Fruit fly (Drosophila melanogaster): ENCODE data around the gene Itgbn.
A peak's percentile ranks its signal among the peaks of the same experiment; 100 is the strongest.

Gene Itgbn

DNA sequence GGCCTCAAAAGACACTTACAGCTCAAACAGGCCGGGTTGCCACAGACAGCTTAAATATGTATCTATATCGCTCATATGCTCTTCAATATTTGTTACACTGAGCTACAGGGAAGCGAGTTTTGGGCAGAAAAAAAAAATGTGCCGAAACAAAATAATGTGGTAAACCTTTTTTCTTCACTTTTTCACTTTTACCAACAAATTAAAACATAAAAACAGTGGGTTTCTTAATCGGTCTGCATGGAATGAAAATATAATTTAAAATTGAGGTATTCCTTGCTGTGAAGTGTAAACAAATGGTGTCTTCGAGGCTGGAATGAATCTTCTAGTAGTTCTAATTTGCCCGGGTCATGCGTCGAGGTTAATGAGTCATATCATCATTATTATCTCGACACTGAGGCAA lies 14.1 kb upstream of the Itgbn start (continued):
- TF ChIP-seq h (optimal IDR thresholded peaks at IDR 0.05) (no peak), MESR4 (GFP tag; optimal IDR thresholded peaks at IDR 0.05) (no peak), Doc2 (GFP tag; IDR thresholded peaks at IDR 0.05) (no peak), mirr (GFP tag; optimal IDR thresholded peaks at IDR 0.05) (no peak), CG7987 (GFP tag; optimal IDR thresholded peaks at IDR 0.05) (no peak), Sox100B (GFP tag; optimal IDR thresholded peaks at IDR 0.05) (peak; percentile 43), Hr78 (GFP tag; optimal IDR thresholded peaks at IDR 0.05) (peak in 1 of 2 experiments; percentile 52), Xbp1 (GFP tag; optimal IDR thresholded peaks at IDR 0.05) (peak; percentile 62), CG12942 (GFP tag; optimal IDR thresholded peaks at IDR 0.05) (peak; percentile 22), CG3281 (GFP tag; optimal IDR thresholded peaks at IDR 0.05) (peak; percentile 58), Lpt (GFP tag; optimal IDR thresholded peaks at IDR 0.05) (no peak), CG17328 (GFP tag; IDR thresholded peaks at IDR 0.05) (peak; percentile 42), ash1 (GFP tag; optimal IDR thresholded peaks at IDR 0.05) (no peak), CG9609 (GFP tag; optimal IDR thresholded peaks at IDR 0.05) (peak; percentile 26), Nf-YA (GFP tag; IDR thresholded peaks at IDR 0.05) (peak; percentile 41; the same call in 1 of the 2 replicates), CG10267 (tag; optimal IDR thresholded peaks at IDR 0.05) (peak; percentile 62), pita (GFP tag; optimal IDR thresholded peaks at IDR 0.05) (no peak), CG7556 (GFP tag; optimal IDR thresholded peaks at IDR 0.05) (peak; percentile 63), crp (GFP tag; optimal IDR thresholded peaks at IDR 0.05) (no peak), fu2 (GFP tag; optimal IDR thresholded peaks at IDR 0.05) (peak; percentile 27), pum (GFP tag; optimal IDR thresholded peaks at IDR 0.05) (no peak), al (GFP tag; IDR thresholded peaks at IDR 0.05) (0 out of 2 replicates have a peak, but pooled peaks have one; percentile 32), tna (GFP tag; IDR thresholded peaks at IDR 0.05; ENCODE audit: partially characterized antibody) (no peak), CrebB (tag; optimal IDR thresholded peaks at IDR 0.05) (peak; percentile 17), ac (GFP tag; optimal IDR thresholded peaks at IDR 0.05) (no peak), CG2678 (tag; optimal IDR thresholded peaks at IDR 0.05) (peak; percentile 79), CG11696 (GFP tag; IDR thresholded peaks at IDR 0.05) (peak; percentile 30; the same call in 1 of the 2 replicates), sima (GFP tag; optimal IDR thresholded peaks at IDR 0.05) (peak; percentile 4), repo (GFP tag; optimal IDR thresholded peaks at IDR 0.05) (peak; percentile 5), psq (GFP tag; optimal IDR thresholded peaks at IDR 0.05) (no peak), CG15514 (GFP tag; optimal IDR thresholded peaks at IDR 0.05) (peak; percentile 49), CG14050 (GFP tag; IDR thresholded peaks at IDR 0.05) (peak; percentile 50; the same call in 2 of the 3 replicates), cad (GFP tag; optimal IDR thresholded peaks at IDR 0.05) (no peak), bigmax (GFP tag; optimal IDR thresholded peaks at IDR 0.05) (no peak), CG17359 (tag; optimal IDR thresholded peaks at IDR 0.05) (peak; percentile 61), ranshi (GFP tag; IDR thresholded peaks at IDR 0.05) (peak; percentile 44; the same call in 1 of the 2 replicates), HmgZ (tag; optimal IDR thresholded peaks at IDR 0.05) (peak; percentile 5), fru (optimal IDR thresholded peaks at IDR 0.05) (no peak), CG1602 (GFP tag; optimal IDR thresholded peaks at IDR 0.05) (peak; percentile 49), odd (GFP tag; optimal IDR thresholded peaks at IDR 0.05) (peak; percentile 39), TFAM (GFP tag; optimal IDR thresholded peaks at IDR 0.05) (no peak), vvl (GFP tag; IDR thresholded peaks at IDR 0.05) (peak; percentile 75), sens (GFP tag) (peak; percentile 92), D19B (GFP tag; optimal IDR thresholded peaks at IDR 0.05) (peak; percentile 31), CG13894 (tag; optimal IDR thresholded peaks at IDR 0.05) (peak; percentile 10), NfI (GFP tag; optimal IDR thresholded peaks at IDR 0.05) (peak; percentile 70), CG6854 (GFP tag; optimal IDR thresholded peaks at IDR 0.05) (peak; percentile 31), bbx (GFP tag; IDR thresholded peaks at IDR 0.05; ENCODE audit: partially characterized antibody) (no peak), Mrtf (GFP tag; IDR thresholded peaks at IDR 0.05) (peak; percentile 36; the same call in 1 of the 3 replicates), ERR (GFP tag; optimal IDR thresholded peaks at IDR 0.05) (peak; percentile 46), Dp (GFP tag; optimal IDR thresholded peaks at IDR 0.05) (no peak)

Measured in whole organism, embryonic.